Worm (Caenorhabditis elegans) whole organism, L4 larva: ENCODE results near the gene T23F6.3.

Source experiments
- Y105C5A.15 ChIP-seq: fragments of 200-800 bp; sonication (Bioruptor generic); IDR thresholded peaks from 2 replicates; pipeline ENCODE4 v1.3.6; 2022; ENCODE audit warnings: missing genetic modification characterization, missing compliant biosample characterization
- ZK546.5 ChIP-seq, 2 experiments: sonication (generic microtip); optimal IDR thresholded peaks; 2 replicates each; lab custom pipeline; 2017; ENCODE audit warnings: missing biosample characterization in 2 of 2, missing genetic modification characterization in 2 of 2
- ceh-28 ChIP-seq: fragments of 150-350 bp; optimal IDR thresholded peaks from 2 replicates; lab custom pipeline; 2014; ENCODE audit warnings: missing biosample characterization, missing genetic modification reagents, missing genetic modification characterization
- lin-39 ChIP-seq: fragments of 150-350 bp; optimal IDR thresholded peaks from 2 replicates; lab custom pipeline; 2014; ENCODE audit warnings: missing biosample characterization, missing genetic modification reagents, missing genetic modification characterization
- mxl-2 ChIP-seq: fragments of 200-800 bp; sonication (Bioruptor generic); conservative IDR thresholded peaks from 2 replicates; pipeline ENCODE4 v1.3.6; 2022; ENCODE audit warnings: missing genetic modification reagents, missing genetic modification characterization, missing compliant biosample characterization
- nhr-11 ChIP-seq: fragments of 150-350 bp; optimal IDR thresholded peaks from 2 replicates; lab custom pipeline; 2014; ENCODE audit warnings: missing biosample characterization, missing genetic modification characterization
- unc-39 ChIP-seq: sonication (generic microtip); optimal IDR thresholded peaks from 2 replicates; lab custom pipeline; 2017; ENCODE audit warnings: missing biosample characterization, missing genetic modification characterization
- zag-1 ChIP-seq: fragments of 150-350 bp; optimal IDR thresholded peaks from 2 replicates; lab custom pipeline; 2014; ENCODE audit warnings: missing biosample characterization, missing genetic modification characterization
- zfp-2 ChIP-seq: sonication (generic microtip); optimal IDR thresholded peaks from 2 replicates; lab custom pipeline; 2016; ENCODE audit warnings: mild to moderate bottlenecking, missing genetic modification characterization, missing compliant biosample characterization
- zip-2 ChIP-seq: fragments of 150-350 bp; optimal IDR thresholded peaks from 2 replicates; lab custom pipeline; 2014; ENCODE audit warnings: missing biosample characterization, missing genetic modification characterization

ce11 chrIV:12741438-12741837, 16.9 kb upstream of the T23F6.3 start, which contains the start of gene T23F6.5:
- no peak for TF ChIP-seq mxl-2 (GFP tag; lab: Robert Waterston, UW)
- no peak for TF ChIP-seq zag-1 (tag; lab: Kevin White, UChicago)
- TF ChIP-seq nhr-11 (tag; lab: Kevin White, UChicago): no peak
- no peak for TF ChIP-seq ZK546.5 (tag; optimal IDR thresholded peaks at IDR 0.05; lab: Kevin White, UChicago)
- no peak for TF ChIP-seq zfp-2
- no peak for TF ChIP-seq Y105C5A.15 (GFP tag; lab: Robert Waterston, UW)
- no peak for TF ChIP-seq ceh-28 (tag; lab: Kevin White, UChicago)
- no peak for TF ChIP-seq zip-2 (tag; lab: Kevin White, UChicago)
- no peak for TF ChIP-seq lin-39
- TF ChIP-seq unc-39 (tag; lab: Kevin White, UChicago): no peak
